Worm (Caenorhabditis elegans) whole organism, L1 larva: ENCODE data around the gene F42A9.8.
A peak's percentile ranks its signal among the peaks of the same experiment; 100 is the strongest.

Experiments used
- F16B12.6 ChIP-seq: fragments of 150-350 bp; optimal IDR thresholded peaks from 2 replicates; lab custom pipeline; 2014; ENCODE audit warnings: missing biosample characterization, missing genetic modification characterization
- Y116A8C.19 ChIP-seq: sonication (generic microtip); optimal IDR thresholded peaks from 2 replicates; lab custom pipeline; 2016; ENCODE audit warnings: missing compliant biosample characterization, missing genetic modification characterization, borderline replicate concordance
- aha-1 ChIP-seq: fragments of 150-350 bp; optimal IDR thresholded peaks from 2 replicates; lab custom pipeline; 2014; ENCODE audit warnings: missing biosample characterization, missing genetic modification characterization
- alr-1 ChIP-seq: fragments of 200-800 bp; sonication (Bioruptor generic); optimal IDR thresholded peaks from 2 replicates; lab custom pipeline; 2018; ENCODE audit warnings: borderline replicate concordance, mild to moderate bottlenecking, missing genetic modification characterization, missing compliant biosample characterization
- ceh-8 ChIP-seq: fragments of 200-800 bp; sonication (Bioruptor generic); optimal IDR thresholded peaks from 2 replicates; lab custom pipeline; 2018; ENCODE audit warnings: mild to moderate bottlenecking, missing genetic modification characterization, moderate library complexity, missing compliant biosample characterization
- ceh-88 ChIP-seq: fragments of 200-800 bp; sonication (Bioruptor generic); IDR thresholded peaks from 2 replicates; pipeline ENCODE4 v1.3.6; 2022; ENCODE audit warnings: missing genetic modification characterization, missing compliant biosample characterization
- ces-1 ChIP-seq: fragments of 150-350 bp; optimal IDR thresholded peaks from 2 replicates; lab custom pipeline; 2014; ENCODE audit warnings: missing biosample characterization, missing genetic modification reagents, missing genetic modification characterization
- dpl-1 ChIP-seq, 3 experiments: fragments of 150-350 bp in 2 of 3; sonication (generic microtip) in 1 of 3; optimal IDR thresholded peaks; 2 replicates each; lab custom pipeline; 2014 to 2017; ENCODE audit warnings: missing biosample characterization in 3 of 3, missing genetic modification characterization in 3 of 3, missing genetic modification reagents in 3 of 3
- dsc-1 ChIP-seq: sonication (generic microtip); optimal IDR thresholded peaks from 2 replicates; lab custom pipeline; 2016; ENCODE audit warnings: mild to moderate bottlenecking, missing genetic modification characterization, missing compliant biosample characterization
- efl-1 ChIP-seq, 4 experiments: fragments of 150-350 bp; optimal IDR thresholded peaks in 3 of 4; peaks in 1 of 4; 1 replicate in 1 of 4; 2 replicates in 3 of 4; lab custom pipeline; 2014; ENCODE audit warnings: missing biosample characterization in 2 of 4, missing genetic modification characterization in 2 of 4, missing genetic modification reagents in 2 of 4
- efl-3 ChIP-seq: fragments of 200-800 bp; sonication (Bioruptor generic); optimal IDR thresholded peaks from 2 replicates; lab custom pipeline; 2018; ENCODE audit warnings: mild to moderate bottlenecking, missing genetic modification characterization, missing compliant biosample characterization
- elt-3 ChIP-seq, 6 experiments: fragments of 150-350 bp in 1 of 6; sonication (generic microtip); optimal IDR thresholded peaks; 2 replicates each; lab custom pipeline; 2017 to 2018; ENCODE audit warnings: missing biosample characterization in 6 of 6, missing genetic modification characterization in 6 of 6, inconsistent platforms in 1 of 6
- ets-5 ChIP-seq: fragments of 200-800 bp; sonication (Bioruptor generic); IDR thresholded peaks from 2 replicates; pipeline ENCODE4 v1.3.6; 2022; ENCODE audit warnings: missing genetic modification characterization, missing compliant biosample characterization
- fkh-10 ChIP-seq: sonication (generic microtip); optimal IDR thresholded peaks from 2 replicates; lab custom pipeline; 2017; ENCODE audit warnings: missing biosample characterization, missing genetic modification reagents, missing genetic modification characterization
- fkh-4 ChIP-seq: sonication (generic microtip); optimal IDR thresholded peaks from 2 replicates; lab custom pipeline; 2016; ENCODE audit warnings: missing compliant biosample characterization, missing genetic modification characterization, borderline replicate concordance
- fkh-8 ChIP-seq: sonication (generic microtip); optimal IDR thresholded peaks from 2 replicates; lab custom pipeline; 2016; ENCODE audit warnings: mild to moderate bottlenecking, missing genetic modification characterization, missing compliant biosample characterization
- fos-1 ChIP-seq: fragments of 150-350 bp; optimal IDR thresholded peaks from 2 replicates; lab custom pipeline; 2014; ENCODE audit warnings: missing biosample characterization, missing genetic modification characterization
- hlh-17 ChIP-seq: fragments of 200-800 bp; sonication (Bioruptor generic); optimal IDR thresholded peaks from 2 replicates; lab custom pipeline; 2018; ENCODE audit warnings: missing genetic modification characterization, mild to moderate bottlenecking, missing compliant biosample characterization, moderate library complexity, borderline replicate concordance
- hpl-2 ChIP-seq: fragments of 150-350 bp; optimal IDR thresholded peaks from 2 replicates; lab custom pipeline; 2014; ENCODE audit warnings: missing biosample characterization, missing genetic modification reagents, missing genetic modification characterization
- irx-1 ChIP-seq: sonication (generic microtip); optimal IDR thresholded peaks from 2 replicates; lab custom pipeline; 2016; ENCODE audit warnings: missing genetic modification characterization, missing compliant biosample characterization
- lin-13 ChIP-seq: fragments of 150-350 bp; optimal IDR thresholded peaks from 2 replicates; lab custom pipeline; 2014; ENCODE audit warnings: missing biosample characterization, missing genetic modification reagents, missing genetic modification characterization
- lin-14 ChIP-seq: fragments of 200-800 bp; sonication (Bioruptor generic); optimal IDR thresholded peaks from 2 replicates; lab custom pipeline; 2018; ENCODE audit warnings: mild to moderate bottlenecking, missing genetic modification characterization, moderate library complexity, missing compliant biosample characterization
- lin-35 ChIP-seq, 2 experiments: fragments of 150-350 bp; optimal IDR thresholded peaks; 2 replicates each; lab custom pipeline; 2014; ENCODE audit warnings: missing biosample characterization in 2 of 2, missing genetic modification characterization in 2 of 2, missing genetic modification reagents in 2 of 2
- lsy-2 ChIP-seq, 2 experiments: fragments of 150-350 bp; optimal IDR thresholded peaks; 2 replicates each; lab custom pipeline; 2014; ENCODE audit warnings: missing biosample characterization in 2 of 2, missing genetic modification characterization in 2 of 2
- mab-9 ChIP-seq: fragments of 200-800 bp; sonication (Bioruptor generic); IDR thresholded peaks from 2 replicates; pipeline ENCODE4 v1.3.6; 2022; ENCODE audit warnings: missing genetic modification reagents, missing genetic modification characterization, missing compliant biosample characterization
- mef-2 ChIP-seq: fragments of 150-350 bp; optimal IDR thresholded peaks from 2 replicates; lab custom pipeline; 2014; ENCODE audit warnings: missing biosample characterization, missing genetic modification characterization
- mep-1 ChIP-seq: fragments of 150-350 bp; optimal IDR thresholded peaks from 2 replicates; lab custom pipeline; 2014; ENCODE audit warnings: missing biosample characterization, missing genetic modification characterization
- nhr-11 ChIP-seq: fragments of 150-350 bp; optimal IDR thresholded peaks from 2 replicates; lab custom pipeline; 2014; ENCODE audit warnings: missing biosample characterization, missing genetic modification characterization
- nhr-237 ChIP-seq: fragments of 150-350 bp; optimal IDR thresholded peaks from 2 replicates; lab custom pipeline; 2014; ENCODE audit warnings: missing biosample characterization, missing genetic modification characterization
- nhr-47 ChIP-seq: sonication (generic microtip); optimal IDR thresholded peaks from 2 replicates; lab custom pipeline; 2016; ENCODE audit warnings: mild to moderate bottlenecking, missing genetic modification characterization, moderate library complexity, missing compliant biosample characterization
- nhr-71 ChIP-seq: sonication (generic microtip); optimal IDR thresholded peaks from 2 replicates; lab custom pipeline; 2016; ENCODE audit warnings: mild to moderate bottlenecking, missing genetic modification characterization, moderate library complexity, missing compliant biosample characterization
- nhr-85 ChIP-seq: sonication (generic microtip); peaks from one replicate; lab custom pipeline; 2016; ENCODE audit warnings: missing genetic modification characterization, inconsistent platforms, missing compliant biosample characterization
- nhr-90 ChIP-seq: sonication (generic microtip); optimal IDR thresholded peaks from 2 replicates; lab custom pipeline; 2016; ENCODE audit warnings: mild to moderate bottlenecking, missing genetic modification characterization, missing compliant biosample characterization; ENCODE audit not compliant: poor library complexity
- pax-3 ChIP-seq: fragments of 200-800 bp; sonication (Bioruptor generic); optimal IDR thresholded peaks from 2 replicates; lab custom pipeline; 2018; ENCODE audit warnings: mild to moderate bottlenecking, missing genetic modification characterization, moderate library complexity, missing compliant biosample characterization
- snu-23 ChIP-seq: sonication (generic microtip); optimal IDR thresholded peaks from 2 replicates; lab custom pipeline; 2016; ENCODE audit warnings: missing genetic modification characterization, missing compliant biosample characterization
- sox-4 ChIP-seq: sonication (generic microtip); optimal IDR thresholded peaks from 2 replicates; lab custom pipeline; 2016; ENCODE audit warnings: missing genetic modification characterization, missing compliant biosample characterization
- sptf-1 ChIP-seq: fragments of 150-350 bp; optimal IDR thresholded peaks from 2 replicates; lab custom pipeline; 2014; ENCODE audit warnings: missing biosample characterization, missing genetic modification characterization
- sup-37 ChIP-seq: fragments of 200-800 bp; sonication (Bioruptor generic); optimal IDR thresholded peaks from 2 replicates; lab custom pipeline; 2018; ENCODE audit warnings: mild to moderate bottlenecking, missing genetic modification characterization, missing compliant biosample characterization
- swsn-7 ChIP-seq: sonication (generic microtip); optimal IDR thresholded peaks from 2 replicates; lab custom pipeline; 2016; ENCODE audit warnings: missing genetic modification characterization, missing compliant biosample characterization
- tbx-2 ChIP-seq: sonication (generic microtip); optimal IDR thresholded peaks from 2 replicates; lab custom pipeline; 2016; ENCODE audit warnings: missing genetic modification characterization, missing compliant biosample characterization
- tlp-1 ChIP-seq: fragments of 150-350 bp; optimal IDR thresholded peaks from 2 replicates; lab custom pipeline; 2014; ENCODE audit warnings: missing biosample characterization, missing genetic modification characterization
- unc-130 ChIP-seq: fragments of 150-350 bp; optimal IDR thresholded peaks from 2 replicates; lab custom pipeline; 2017; ENCODE audit warnings: missing biosample characterization, missing genetic modification characterization, inconsistent platforms
- unc-62 ChIP-seq: fragments of 150-350 bp; optimal IDR thresholded peaks from 2 replicates; lab custom pipeline; 2014; ENCODE audit warnings: missing biosample characterization, missing genetic modification reagents, missing genetic modification characterization
- unc-86 ChIP-seq: sonication (generic microtip); optimal IDR thresholded peaks from 2 replicates; lab custom pipeline; 2016; ENCODE audit warnings: missing genetic modification characterization, missing compliant biosample characterization
- vab-15 ChIP-seq: sonication (generic microtip); optimal IDR thresholded peaks from 2 replicates; lab custom pipeline; 2017; ENCODE audit warnings: missing genotype, mild to moderate bottlenecking, missing genetic modification characterization, missing compliant biosample characterization
- xbp-1 ChIP-seq: sonication (generic microtip); optimal IDR thresholded peaks from 2 replicates; lab custom pipeline; 2016; ENCODE audit warnings: missing genetic modification characterization, missing compliant biosample characterization
- ztf-4 ChIP-seq: fragments of 150-350 bp; optimal IDR thresholded peaks from 2 replicates; lab custom pipeline; 2014; ENCODE audit warnings: missing biosample characterization, missing genetic modification characterization

The F42A9.8 gene

ce11 chrIV:8595767-8596166 lies 22.8 kb downstream of the F42A9.8 start, which contains the start of gene clec-181:
Gene clec-181 (plus strand): TSS chrIV:8596067.
- TF ChIP-seq pax-3 (no peak), fkh-8 (no peak), lin-13 (no peak), dsc-1 (tag; lab: Kevin White, UChicago) (no peak), dpl-1 (GFP tag; optimal IDR thresholded peaks at IDR 0.05; lab: Kevin White, UChicago) (no peak), ets-5 (GFP tag; lab: Robert Waterston, UW) (no peak), tbx-2 (tag; lab: Kevin White, UChicago) (no peak), unc-130 (tag; lab: Kevin White, UChicago) (no peak), fkh-10 (GFP tag; lab: Kevin White, UChicago) (no peak), alr-1 (tag; lab: Kevin White, UChicago) (no peak)

ce11 chrIV:8595317-8595716 lies 23.3 kb downstream of the F42A9.8 start, which contains the start of gene Y59H11AR.3:
Gene Y59H11AR.3 (minus strand): TSS chrIV:8595417.
- TF ChIP-seq aha-1 (tag; lab: Kevin White, UChicago), result no peak
- no peak for TF ChIP-seq nhr-85
- no peak for TF ChIP-seq nhr-237 (tag; lab: Kevin White, UChicago)
- TF ChIP-seq lin-35 (GFP tag; optimal IDR thresholded peaks at IDR 0.05; lab: Kevin White, UChicago), result no peak

- TF ChIP-seq mef-2 (tag; lab: Kevin White, UChicago) (peak; percentile 58), lin-13 (peak; percentile 20), fos-1 (tag; lab: Kevin White, UChicago) (no peak), efl-3 (GFP tag; lab: Kevin White, UChicago) (no peak), fkh-10 (GFP tag; lab: Kevin White, UChicago) (peak; percentile 9), dsc-1 (tag; lab: Kevin White, UChicago) (peak; percentile 87), mab-9 (GFP tag; lab: Robert Waterston, UW) (no peak), sptf-1 (no peak), nhr-90 (tag; lab: Kevin White, UChicago) (no peak), nhr-71 (tag; lab: Kevin White, UChicago) (peak; percentile 55), elt-3 (tag; optimal IDR thresholded peaks at IDR 0.05; lab: Kevin White, UChicago) (no peak), nhr-11 (tag; lab: Kevin White, UChicago) (no peak), lin-14 (peak; percentile 25), ces-1 (no peak), fkh-4 (no peak), F16B12.6 (tag; lab: Kevin White, UChicago) (no peak), fkh-8 (peak; percentile 53), hlh-17 (GFP tag; lab: Kevin White, UChicago) (no peak), ets-5 (GFP tag; lab: Robert Waterston, UW) (no peak), xbp-1 (no peak), nhr-47 (tag; lab: Kevin White, UChicago) (peak; percentile 19), mep-1 (peak; percentile 4), dpl-1 (GFP tag; optimal IDR thresholded peaks at IDR 0.05; lab: Kevin White, UChicago) (no peak), unc-62 (GFP tag; lab: Kevin White, UChicago) (no peak), ceh-88 (GFP tag; lab: Robert Waterston, UW) (no peak), sox-4 (tag; lab: Kevin White, UChicago) (peak; percentile 73), unc-86 (tag; lab: Kevin White, UChicago) (peak; percentile 50), tbx-2 (tag; lab: Kevin White, UChicago) (no peak), snu-23 (GFP tag; lab: Kevin White, UChicago) (no peak), Y116A8C.19 (tag; lab: Kevin White, UChicago) (no peak), lin-35 (GFP tag; optimal IDR thresholded peaks at IDR 0.05; lab: Kevin White, UChicago) (no peak), efl-1 (optimal IDR thresholded peaks at IDR 0.05; lab: Kevin White, UChicago) (no peak), efl-1 (GFP tag; optimal IDR thresholded peaks at IDR 0.05 in 1 of 2; lab: Kevin White, UChicago) (no peak), ztf-4 (tag; lab: Kevin White, UChicago) (peak; percentile 18), hpl-2 (GFP tag; lab: Kevin White, UChicago) (no peak), lsy-2 (tag; optimal IDR thresholded peaks at IDR 0.05; lab: Kevin White, UChicago) (peak in 1 of 2 experiments; percentile 7), ceh-8 (no peak), sup-37 (GFP tag; lab: Kevin White, UChicago) (no peak), swsn-7 (no peak), tlp-1 (tag; lab: Kevin White, UChicago) (no peak), irx-1 (no peak), vab-15 (tag; lab: Kevin White, UChicago) (no peak)
Observed at ce11 chrIV:8587605-8588004, 31.0 kb downstream of the F42A9.8 start.
